Worm (Caenorhabditis elegans) whole organism, L3 larva: ENCODE measurements around the gene cdc-14.
A peak's percentile ranks its signal among the peaks of the same experiment; 100 is the strongest.

Experiments
- R02D3.7 ChIP-seq: fragments of 150-350 bp; optimal IDR thresholded peaks from 2 replicates; lab custom pipeline; 2014; ENCODE audit warnings: missing biosample characterization, missing genetic modification characterization
- ZK546.5 ChIP-seq: sonication (generic microtip); optimal IDR thresholded peaks from 2 replicates; lab custom pipeline; 2017; ENCODE audit warnings: missing biosample characterization, missing genetic modification characterization
- aly-2 ChIP-seq: fragments of 150-350 bp; optimal IDR thresholded peaks from 2 replicates; lab custom pipeline; 2014; ENCODE audit warnings: missing biosample characterization, missing genetic modification characterization
- ama-1 ChIP-seq: fragments of 150-350 bp; optimal IDR thresholded peaks from 2 replicates; lab custom pipeline; 2018
- ceh-28 ChIP-seq: fragments of 150-350 bp; optimal IDR thresholded peaks from 2 replicates; lab custom pipeline; 2014; ENCODE audit warnings: missing biosample characterization, missing genetic modification reagents, missing genetic modification characterization
- ceh-82 ChIP-seq: fragments of 150-350 bp; optimal IDR thresholded peaks from 2 replicates; lab custom pipeline; 2014; ENCODE audit warnings: missing biosample characterization, missing genetic modification characterization
- daf-12 ChIP-seq: fragments of 150-350 bp; optimal IDR thresholded peaks from 2 replicates; lab custom pipeline; 2014; ENCODE audit warnings: missing biosample characterization, missing genetic modification reagents, missing genetic modification characterization
- egl-27 ChIP-seq: sonication (generic microtip); optimal IDR thresholded peaks from 4 replicates; lab custom pipeline; 2017; ENCODE audit warnings: missing biosample characterization, missing genetic modification reagents, missing genetic modification characterization
- egl-5 ChIP-seq: fragments of 150-350 bp; optimal IDR thresholded peaks from 2 replicates; lab custom pipeline; 2017; ENCODE audit warnings: missing biosample characterization, missing genetic modification reagents, missing genetic modification characterization, inconsistent platforms
- elt-1 ChIP-seq: fragments of 150-350 bp; optimal IDR thresholded peaks from 2 replicates; lab custom pipeline; 2014; ENCODE audit warnings: missing biosample characterization, missing genetic modification characterization
- elt-2 ChIP-seq: sonication (generic microtip); optimal IDR thresholded peaks from 2 replicates; lab custom pipeline; 2016; ENCODE audit warnings: missing genetic modification reagents, mild to moderate bottlenecking, missing genetic modification characterization, missing compliant biosample characterization
- elt-3 ChIP-seq, 3 experiments: fragments of 150-350 bp in 1 of 3; sonication (generic microtip) in 2 of 3; optimal IDR thresholded peaks; 2 replicates in 2 of 3; 4 replicates in 1 of 3; lab custom pipeline; 2014 to 2017; ENCODE audit warnings: missing biosample characterization in 3 of 3, missing genetic modification characterization in 3 of 3
- eor-1 ChIP-seq, 2 experiments: fragments of 150-350 bp; optimal IDR thresholded peaks; 2 replicates each; lab custom pipeline; 2014 to 2018; ENCODE audit warnings: missing biosample characterization in 2 of 2, missing genetic modification characterization in 2 of 2
- fkh-2 ChIP-seq: fragments of 150-350 bp; optimal IDR thresholded peaks from 2 replicates; lab custom pipeline; 2014; ENCODE audit warnings: missing biosample characterization, missing genetic modification reagents, missing genetic modification characterization
- fos-1 ChIP-seq: fragments of 150-350 bp; optimal IDR thresholded peaks from 2 replicates; lab custom pipeline; 2014; ENCODE audit warnings: missing biosample characterization, missing genetic modification characterization
- hmg-11 ChIP-seq: sonication (generic microtip); optimal IDR thresholded peaks from 2 replicates; lab custom pipeline; 2016; ENCODE audit warnings: missing genetic modification characterization, missing compliant biosample characterization
- jun-1 ChIP-seq: fragments of 150-350 bp; optimal IDR thresholded peaks from 2 replicates; lab custom pipeline; 2014; ENCODE audit warnings: missing biosample characterization, missing genetic modification reagents, missing genetic modification characterization
- lin-15B ChIP-seq: fragments of 150-350 bp; optimal IDR thresholded peaks from 2 replicates; lab custom pipeline; 2014; ENCODE audit warnings: missing biosample characterization, missing genetic modification characterization
- lin-39 ChIP-seq: fragments of 150-350 bp; optimal IDR thresholded peaks from 2 replicates; lab custom pipeline; 2018; ENCODE audit warnings: missing biosample characterization, missing genetic modification reagents, missing genetic modification characterization
- lsy-12 ChIP-seq: sonication (generic microtip); optimal IDR thresholded peaks from 2 replicates; lab custom pipeline; 2016; ENCODE audit warnings: mild to moderate bottlenecking, missing genetic modification characterization, missing compliant biosample characterization
- mml-1 ChIP-seq: fragments of 150-350 bp; sonication (generic microtip); optimal IDR thresholded peaks from 3 replicates; lab custom pipeline; 2014; ENCODE audit warnings: missing biosample characterization, missing genetic modification characterization
- nhr-12 ChIP-seq: fragments of 150-350 bp; optimal IDR thresholded peaks from 2 replicates; lab custom pipeline; 2014; ENCODE audit warnings: missing biosample characterization, missing genetic modification characterization
- nhr-23 ChIP-seq: fragments of 150-350 bp; optimal IDR thresholded peaks from 2 replicates; lab custom pipeline; 2014; ENCODE audit warnings: missing biosample characterization, missing genetic modification reagents, missing genetic modification characterization
- nhr-237 ChIP-seq: fragments of 150-350 bp; optimal IDR thresholded peaks from 2 replicates; lab custom pipeline; 2014; ENCODE audit warnings: missing biosample characterization, missing genetic modification characterization
- nhr-25 ChIP-seq: sonication (generic microtip); optimal IDR thresholded peaks from 2 replicates; lab custom pipeline; 2017; ENCODE audit warnings: missing biosample characterization, missing genetic modification characterization
- nhr-28 ChIP-seq: fragments of 150-350 bp; optimal IDR thresholded peaks from 2 replicates; lab custom pipeline; 2014; ENCODE audit warnings: missing biosample characterization, missing genetic modification characterization
- nhr-77 ChIP-seq: fragments of 150-350 bp; optimal IDR thresholded peaks from 2 replicates; lab custom pipeline; 2014; ENCODE audit warnings: missing biosample characterization, missing genetic modification characterization
- pha-4 ChIP-seq: fragments of 150-350 bp; optimal IDR thresholded peaks from 2 replicates; lab custom pipeline; 2014; ENCODE audit warnings: missing biosample characterization, missing genetic modification reagents, missing genetic modification characterization
- pqm-1 ChIP-seq: fragments of 150-350 bp; optimal IDR thresholded peaks from 2 replicates; lab custom pipeline; 2017; ENCODE audit warnings: missing biosample characterization, missing genetic modification characterization, inconsistent platforms
- sea-2 ChIP-seq: fragments of 150-350 bp; sonication (generic microtip); optimal IDR thresholded peaks from 4 replicates; lab custom pipeline; 2014; ENCODE audit warnings: missing biosample characterization, missing genetic modification reagents, missing genetic modification characterization
- skn-1 ChIP-seq: fragments of 150-350 bp; optimal IDR thresholded peaks from 2 replicates; lab custom pipeline; 2014; ENCODE audit warnings: missing biosample characterization, missing genetic modification characterization
- snpc-4 ChIP-seq: fragments of 150-350 bp; optimal IDR thresholded peaks from 2 replicates; lab custom pipeline; 2014; ENCODE audit warnings: missing biosample characterization, missing genetic modification characterization
- unc-39 ChIP-seq: sonication (generic microtip); optimal IDR thresholded peaks from 4 replicates; lab custom pipeline; 2017; ENCODE audit warnings: missing biosample characterization, missing genetic modification characterization
- unc-62 ChIP-seq: fragments of 150-350 bp; sonication (generic microtip); optimal IDR thresholded peaks from 4 replicates; lab custom pipeline; 2014; ENCODE audit warnings: missing biosample characterization, missing genetic modification reagents, missing genetic modification characterization
- zag-1 ChIP-seq: fragments of 150-350 bp; optimal IDR thresholded peaks from 2 replicates; lab custom pipeline; 2014; ENCODE audit warnings: missing biosample characterization, missing genetic modification characterization
- ztf-4 ChIP-seq: fragments of 150-350 bp; optimal IDR thresholded peaks from 2 replicates; lab custom pipeline; 2014; ENCODE audit warnings: missing biosample characterization, missing genetic modification characterization

The cdc-14 gene

DNA sequence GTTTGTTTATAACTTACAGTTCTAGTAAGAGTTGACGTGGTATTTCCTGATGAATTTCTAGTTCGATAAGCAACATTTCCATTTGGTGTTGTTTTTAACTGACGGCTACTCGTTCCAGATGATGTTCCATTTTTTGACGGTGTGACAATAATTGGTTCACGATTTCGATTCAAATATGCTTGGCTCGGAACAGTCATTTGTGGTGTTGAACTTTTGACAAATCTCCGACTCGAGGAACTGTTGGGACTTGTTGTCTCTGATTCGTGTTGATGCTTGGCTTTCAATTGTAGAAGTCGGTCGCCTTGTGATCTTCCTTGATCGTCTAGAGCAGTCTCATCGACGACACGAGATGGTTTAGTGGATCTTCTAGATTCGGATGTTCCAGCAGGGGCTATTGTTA lies 1.7 kb downstream of the cdc-14 start:
- TF ChIP-seq unc-62 (GFP tag; lab: Kevin White, UChicago): no peak
- no peak for TF ChIP-seq hmg-11 (tag; lab: Kevin White, UChicago)
- no peak for TF ChIP-seq eor-1 (tag; optimal IDR thresholded peaks at IDR 0.05; lab: Kevin White, UChicago)
- TF ChIP-seq elt-3 (tag; optimal IDR thresholded peaks at IDR 0.05; lab: Kevin White, UChicago): no peak
- TF ChIP-seq nhr-23 (tag; lab: Kevin White, UChicago): no peak
- TF ChIP-seq, all 47 proteins: peak for 0

DNA sequence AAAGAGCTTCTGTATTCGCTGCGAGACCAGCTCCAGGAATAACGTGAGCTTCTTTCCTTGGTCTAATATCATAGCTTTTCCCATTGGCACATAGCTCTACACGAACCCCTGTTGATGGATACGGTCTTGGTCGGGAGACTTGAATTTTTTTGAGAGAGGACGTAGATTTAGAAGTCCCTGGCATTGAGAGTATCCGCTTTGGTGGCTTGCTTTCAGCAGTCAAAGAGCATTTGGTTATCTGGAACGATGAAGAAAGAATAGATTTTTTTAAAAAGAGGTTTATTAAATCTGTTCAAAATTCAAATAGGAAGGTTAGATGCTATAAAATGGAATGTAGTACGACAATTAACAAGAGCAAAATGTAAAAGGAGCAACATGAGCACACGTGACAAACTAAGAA lies 3.5 kb downstream of the cdc-14 start, which contains the start of gene C17G10.13:
TSS of gene C17G10.13 (minus strand) at position 101 of the 400 bp plus-strand sequence.
- TF ChIP-seq elt-2 (peak; percentile 5), sea-2 (GFP tag; lab: Kevin White, UChicago) (no peak)

DNA sequence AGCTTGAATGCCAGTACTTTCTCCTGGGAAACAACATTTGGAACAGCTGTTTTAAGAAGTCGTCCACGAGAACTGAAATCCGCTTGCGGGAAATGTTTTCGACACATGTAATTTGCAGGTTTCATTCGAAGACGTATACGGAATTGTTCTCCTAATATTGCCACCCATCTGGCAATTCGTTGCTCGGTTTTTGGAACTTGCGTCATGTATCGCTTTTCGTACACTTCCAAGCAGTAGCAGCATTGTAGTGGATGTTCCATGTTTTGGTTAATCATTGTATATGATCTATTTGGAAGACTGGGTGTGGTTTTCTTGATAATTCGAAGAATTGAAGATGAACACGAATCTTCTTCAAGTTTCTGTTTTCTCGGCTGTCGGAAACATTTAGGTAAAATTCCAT lies 5.4 kb downstream of the cdc-14 start:
- TF ChIP-seq lin-15B (tag; lab: Kevin White, UChicago): no peak
- TF ChIP-seq skn-1 (tag; lab: Kevin White, UChicago): no peak
- TF ChIP-seq snpc-4 (tag; lab: Kevin White, UChicago): no peak
- no peak for TF ChIP-seq lin-39 (tag; lab: Kevin White, UChicago)

DNA sequence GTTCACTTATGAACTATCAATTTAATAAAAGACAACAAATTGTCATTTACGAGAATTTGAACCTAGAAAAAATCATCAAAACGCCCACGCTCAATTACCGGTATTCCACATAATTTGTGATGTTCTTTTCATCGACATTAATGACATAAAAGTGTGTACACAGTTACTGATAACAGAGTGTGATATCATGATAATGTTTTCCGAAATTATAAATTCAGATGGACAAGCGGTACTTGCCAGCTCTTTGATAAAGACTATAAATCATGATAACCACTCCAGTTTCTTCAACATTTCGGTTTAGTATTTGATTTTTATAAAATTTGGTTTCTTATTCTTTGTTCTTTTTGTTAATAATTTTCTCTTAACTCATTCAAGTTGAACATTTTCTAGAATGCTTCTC lies 7.4 kb downstream of the cdc-14 start, which contains the start of gene lys-8:
TSS of gene lys-8 (plus strand) at position 391 of the 400 bp plus-strand sequence.
- TF ChIP-seq lin-15B (tag; lab: Kevin White, UChicago) (no peak), nhr-25 (tag; lab: Kevin White, UChicago) (no peak), pqm-1 (tag; lab: Kevin White, UChicago) (peak; percentile 97), elt-2 (peak; percentile 100), nhr-12 (no peak), ztf-4 (tag; lab: Kevin White, UChicago) (no peak), egl-5 (tag; lab: Kevin White, UChicago) (no peak), jun-1 (peak; percentile 52), snpc-4 (tag; lab: Kevin White, UChicago) (peak; percentile 13), pha-4 (tag; lab: Kevin White, UChicago) (peak; percentile 65)

DNA sequence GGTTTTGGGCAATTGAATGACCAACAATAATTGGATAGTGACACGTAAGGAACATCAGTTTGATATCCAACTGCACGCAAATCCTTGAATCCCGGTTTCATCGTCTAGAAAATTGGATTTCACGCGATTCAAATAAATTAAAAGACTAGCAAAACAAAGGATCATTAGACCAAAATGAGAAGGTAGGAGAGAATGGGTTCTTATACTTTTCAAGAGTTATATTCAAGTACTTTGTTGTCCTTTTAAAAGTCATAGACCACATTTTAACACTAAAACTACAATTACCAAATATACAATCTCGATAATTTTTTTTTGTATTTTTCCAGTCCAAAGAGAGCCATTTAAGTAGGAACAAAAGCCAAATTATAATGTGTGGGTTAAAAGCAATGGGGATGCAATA lies 10.9 kb downstream of the cdc-14 start, which contains the start of gene T25E4.2:
TSS of gene T25E4.2 (minus strand) at position 101 of the 400 bp plus-strand sequence.
- TF ChIP-seq daf-12: no peak
- TF ChIP-seq egl-27: no peak
- no peak for TF ChIP-seq nhr-25 (tag; lab: Kevin White, UChicago)
- no peak for TF ChIP-seq jun-1
- no peak for TF ChIP-seq nhr-23 (tag; lab: Kevin White, UChicago)
- TF ChIP-seq ZK546.5: no peak
- TF ChIP-seq nhr-77: no peak
- TF ChIP-seq R02D3.7 (tag; lab: Kevin White, UChicago): no peak
- no peak for TF ChIP-seq unc-39
- no peak for TF ChIP-seq hmg-11 (tag; lab: Kevin White, UChicago)
- TF ChIP-seq lsy-12 (tag; lab: Kevin White, UChicago): no peak
- no peak for TF ChIP-seq lin-39 (tag; lab: Kevin White, UChicago)
- TF ChIP-seq lin-15B (tag; lab: Kevin White, UChicago): no peak
- no peak for TF ChIP-seq zag-1 (tag; lab: Kevin White, UChicago)
- TF ChIP-seq elt-1: no peak
- TF ChIP-seq fos-1 (tag; lab: Kevin White, UChicago): no peak
- TF ChIP-seq fkh-2 (tag; lab: Kevin White, UChicago): no peak
- TF ChIP-seq nhr-237 (tag; lab: Kevin White, UChicago): no peak
- no peak for TF ChIP-seq eor-1 (tag; optimal IDR thresholded peaks at IDR 0.05; lab: Kevin White, UChicago)

DNA sequence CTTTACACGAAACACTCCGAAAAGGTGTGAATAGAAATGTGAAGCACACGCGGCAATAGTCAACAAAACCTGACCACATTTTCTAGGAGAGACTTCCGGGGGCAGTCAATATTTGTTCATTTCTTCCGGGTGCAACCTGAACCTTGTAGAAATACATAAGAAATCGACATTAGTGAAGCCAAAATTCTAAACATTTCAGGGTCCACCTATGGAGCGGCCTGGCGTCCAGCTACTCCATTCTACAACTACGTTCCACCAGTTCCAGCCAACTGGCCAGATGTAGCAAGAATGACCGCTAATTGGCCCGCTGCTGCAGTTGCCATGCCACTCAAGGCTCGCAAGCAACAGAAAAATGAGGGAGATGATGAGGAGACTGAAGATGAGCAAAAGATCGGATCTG lies 14.0 kb downstream of the cdc-14 start:
- TF ChIP-seq ceh-28 (no peak), pha-4 (tag; lab: Kevin White, UChicago) (peak; percentile 58)

DNA sequence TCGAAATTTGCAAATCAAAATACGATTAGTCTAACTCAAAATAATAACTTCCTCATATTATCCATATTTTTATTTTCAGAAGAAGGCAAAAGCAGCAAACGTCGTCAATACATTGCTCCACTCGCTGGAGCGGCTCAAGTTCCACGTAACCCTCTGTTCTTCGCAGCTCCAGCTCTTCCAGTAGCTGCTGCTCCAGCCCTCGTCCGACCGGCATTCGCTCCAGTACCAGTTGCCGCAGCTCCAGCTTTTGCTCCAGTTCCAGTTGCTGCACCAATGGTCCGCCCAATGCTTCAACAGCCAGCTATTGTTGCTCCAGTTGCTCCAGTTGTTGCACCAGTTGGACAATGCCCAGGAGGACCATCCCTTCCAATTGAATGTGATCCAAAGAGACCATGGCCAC lies 14.5 kb downstream of the cdc-14 start:
- TF ChIP-seq zag-1 (tag; lab: Kevin White, UChicago): no peak
- TF ChIP-seq snpc-4 (tag; lab: Kevin White, UChicago): no peak
- no peak for TF ChIP-seq elt-1
- no peak for TF ChIP-seq fos-1 (tag; lab: Kevin White, UChicago)
- no peak for TF ChIP-seq daf-12
- no peak for TF ChIP-seq mml-1 (tag; lab: Kevin White, UChicago)
- TF ChIP-seq nhr-28 (tag; lab: Kevin White, UChicago): no peak
- no peak for TF ChIP-seq eor-1 (tag; optimal IDR thresholded peaks at IDR 0.05; lab: Kevin White, UChicago)
- no peak for TF ChIP-seq unc-39
- no peak for TF ChIP-seq aly-2 (tag; lab: Kevin White, UChicago)
- no peak for TF ChIP-seq ceh-28
- no peak for TF ChIP-seq ceh-82
- no peak for TF ChIP-seq nhr-237 (tag; lab: Kevin White, UChicago)
- no peak for TF ChIP-seq ama-1
- no peak for TF ChIP-seq elt-2
- TF ChIP-seq elt-3 (tag; optimal IDR thresholded peaks at IDR 0.05; lab: Kevin White, UChicago): no peak
- no peak for TF ChIP-seq nhr-25 (tag; lab: Kevin White, UChicago)
- no peak for TF ChIP-seq sea-2 (GFP tag; lab: Kevin White, UChicago)
- TF ChIP-seq, all 47 proteins: peak for 0
